Worm (Caenorhabditis elegans): ENCODE data around the gene F22H10.3.

DNA sequence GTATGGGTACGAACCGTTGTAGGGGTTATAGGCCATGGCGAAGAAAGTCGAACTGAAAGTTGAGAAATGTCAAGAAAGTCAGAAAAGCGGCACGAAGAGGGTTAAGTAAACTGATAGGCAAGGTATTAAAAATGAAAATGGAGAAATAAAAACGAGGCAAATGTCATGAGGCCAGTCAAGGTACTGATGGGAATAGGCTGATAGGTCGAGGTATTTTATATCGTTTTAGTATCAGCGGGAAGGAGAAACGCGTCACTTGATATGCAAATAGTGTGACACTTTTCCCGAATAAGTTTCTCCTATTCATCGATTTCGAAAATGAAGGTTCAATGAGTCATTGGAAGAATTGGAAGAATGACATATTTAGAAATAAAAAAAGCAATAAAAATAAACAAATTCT, at the start of gene F22H10.3:
- TF ChIP-seq him-1 (tag; optimal IDR thresholded peaks at IDR 0.05) (no peak), dao-5 (tag; optimal IDR thresholded peaks at IDR 0.05) (no peak), W03F9.2 (tag; optimal IDR thresholded peaks at IDR 0.05) (no peak)
